Fruit fly (Drosophila melanogaster): ENCODE results near the gene hng3.

hng3 gene

dm6 chr3L:802700-803273 is 47.5 kb upstream of the hng3 start (continued):
- peak; percentile 69 for TF ChIP-seq p53 (GFP tag; optimal IDR thresholded peaks at IDR 0.05)
- peak; percentile 85 for TF ChIP-seq CG2712 (tag; optimal IDR thresholded peaks at IDR 0.05)
- TF ChIP-seq Xbp1 (GFP tag; optimal IDR thresholded peaks at IDR 0.05), result peak; percentile 92
- TF ChIP-seq CG33213 (GFP tag; optimal IDR thresholded peaks at IDR 0.05), result peak; percentile 91
- peak; percentile 90 for TF ChIP-seq schlank (tag; optimal IDR thresholded peaks at IDR 0.05)
- peak; percentile 58 for TF ChIP-seq fd102C (GFP tag; optimal IDR thresholded peaks at IDR 0.05)
- TF ChIP-seq danr (GFP tag; IDR thresholded peaks at IDR 0.05), result peak; percentile 83
- peak; percentile 20 for TF ChIP-seq grn (GFP tag; optimal IDR thresholded peaks at IDR 0.05)
- TF ChIP-seq MTF-1 (GFP tag; optimal IDR thresholded peaks at IDR 0.05; ENCODE audit: borderline replicate concordance), result peak; percentile 67
- peak; percentile 71 for TF ChIP-seq CG3163 (GFP tag; optimal IDR thresholded peaks at IDR 0.05)
- peak; percentile 85 for TF ChIP-seq BtbVII (GFP tag; optimal IDR thresholded peaks at IDR 0.05)
- TF ChIP-seq run (tag; optimal IDR thresholded peaks at IDR 0.05), result peak; percentile 70
- TF ChIP-seq Med (GFP tag), result peak; percentile 98
- no peak for TF ChIP-seq Trl (optimal IDR thresholded peaks at IDR 0.05)
- peak; percentile 87 for TF ChIP-seq Trl (GFP tag; optimal IDR thresholded peaks at IDR 0.05)
- TF ChIP-seq CG31441 (GFP tag; IDR thresholded peaks at IDR 0.05), result peak; percentile 77
- TF ChIP-seq sim (GFP tag; IDR thresholded peaks at IDR 0.05), result peak; percentile 70; the same call in 1 of the 2 replicates
- TF ChIP-seq sr (GFP tag; IDR thresholded peaks at IDR 0.05), result peak; percentile 83; the same call in 2 of the 3 replicates
- peak; percentile 68 for TF ChIP-seq gsb (GFP tag; IDR thresholded peaks at IDR 0.05)
- no peak for TF ChIP-seq tna (GFP tag; IDR thresholded peaks at IDR 0.05; ENCODE audit: partially characterized antibody)
- TF ChIP-seq CG34376 (GFP tag; optimal IDR thresholded peaks at IDR 0.05), result peak; percentile 80
- peak; percentile 96 for TF ChIP-seq CG1603 (tag; optimal IDR thresholded peaks at IDR 0.05)
- peak; percentile 78 for TF ChIP-seq CG6854 (GFP tag; optimal IDR thresholded peaks at IDR 0.05)
- TF ChIP-seq CG6791 (GFP tag; IDR thresholded peaks at IDR 0.05; ENCODE audit: partially characterized antibody), result no peak
- TF ChIP-seq CG15696 (tag; optimal IDR thresholded peaks at IDR 0.05), result peak; percentile 71
- TF ChIP-seq Dip2 (GFP tag; IDR thresholded peaks at IDR 0.05), result peak; percentile 33; the same call in 1 of the 2 replicates
- TF ChIP-seq CG10543 (GFP tag; optimal IDR thresholded peaks at IDR 0.05), result peak; percentile 84
- no peak for TF ChIP-seq pita (GFP tag; optimal IDR thresholded peaks at IDR 0.05)
- TF ChIP-seq CG18764 (GFP tag; optimal IDR thresholded peaks at IDR 0.05), result peak; percentile 75
- TF ChIP-seq org-1 (GFP tag; optimal IDR thresholded peaks at IDR 0.05), result peak; percentile 88
- peak; percentile 78 for TF ChIP-seq kay (GFP tag; optimal IDR thresholded peaks at IDR 0.05)
- TF ChIP-seq mam (GFP tag; optimal IDR thresholded peaks at IDR 0.05), result peak; percentile 93
- TF ChIP-seq CG16815 (GFP tag; optimal IDR thresholded peaks at IDR 0.05), result peak; percentile 84
- peak; percentile 93 for TF ChIP-seq CG34422 (GFP tag; IDR thresholded peaks at IDR 0.05)
- TF ChIP-seq CG13424 (tag; optimal IDR thresholded peaks at IDR 0.05), result peak; percentile 89
- no peak for TF ChIP-seq zf30C (GFP tag; optimal IDR thresholded peaks at IDR 0.05)
- peak; percentile 84 for TF ChIP-seq CG7372 (GFP tag; IDR thresholded peaks at IDR 0.05)
- TF ChIP-seq Sry-β (GFP tag; optimal IDR thresholded peaks at IDR 0.05), result peak; percentile 2
- peak; percentile 76 for TF ChIP-seq CG12155 (GFP tag; optimal IDR thresholded peaks at IDR 0.05)
- no peak for TF ChIP-seq CG8478 (optimal IDR thresholded peaks at IDR 0.05)
- peak; percentile 77 for TF ChIP-seq Nf-YA (GFP tag; IDR thresholded peaks at IDR 0.05)
- TF ChIP-seq yki (optimal IDR thresholded peaks at IDR 0.05), result no peak
- peak; percentile 88 for TF ChIP-seq CG17359 (tag; optimal IDR thresholded peaks at IDR 0.05)
- peak; percentile 73 for TF ChIP-seq Vsx1 (GFP tag; optimal IDR thresholded peaks at IDR 0.05)
- TF ChIP-seq CG9876 (GFP tag; optimal IDR thresholded peaks at IDR 0.05), result peak; percentile 77
- TF ChIP-seq z (GFP tag; IDR thresholded peaks at IDR 0.05), result no peak
- no peak for TF ChIP-seq amos (GFP tag; IDR thresholded peaks at IDR 0.05; ENCODE audit: partially characterized antibody)
- TF ChIP-seq CoRest (tag; optimal IDR thresholded peaks at IDR 0.05), result peak; percentile 86
- no peak for TF ChIP-seq Stat92E (GFP tag; optimal IDR thresholded peaks at IDR 0.05)
- TF ChIP-seq ash1 (GFP tag; optimal IDR thresholded peaks at IDR 0.05), result peak; percentile 31
- TF ChIP-seq phol (tag; optimal IDR thresholded peaks at IDR 0.05), result peak; percentile 79

All from whole organism, embryonic.